Fruit fly (Drosophila melanogaster) whole organism, adult: ENCODE data around the gene dan.

Source experiments
- CG12768 ChIP-seq: fragments of 200-800 bp; sonication (Bioruptor generic); optimal IDR thresholded peaks from 2 replicates; lab custom pipeline; 2017; ENCODE audit warnings: missing biosample characterization, missing genetic modification characterization, mild to moderate bottlenecking, moderate library complexity, missing genetic modification reagents
- Hr96 ChIP-seq: fragments of 200-800 bp; sonication (Bioruptor generic); optimal IDR thresholded peaks from 2 replicates; lab custom pipeline; 2016; ENCODE audit warnings: missing biosample characterization, missing genetic modification characterization
- Mnt ChIP-seq: fragments of 200-800 bp; sonication (Bioruptor generic); optimal IDR thresholded peaks from 2 replicates; lab custom pipeline; 2016; ENCODE audit warnings: missing biosample characterization, mild to moderate bottlenecking, missing genetic modification characterization
- cic ChIP-seq: fragments of 200-800 bp; sonication (Bioruptor generic); optimal IDR thresholded peaks from 2 replicates; lab custom pipeline; 2017; ENCODE audit warnings: missing biosample characterization, mild to moderate bottlenecking, missing genetic modification characterization, moderate library complexity
- pad ChIP-seq: fragments of 200-800 bp; sonication (Bioruptor generic); optimal IDR thresholded peaks from 3 replicates; lab custom pipeline; 2017; ENCODE audit warnings: missing biosample characterization, missing genetic modification characterization, mild to moderate bottlenecking, moderate library complexity, missing genetic modification reagents
- tj ChIP-seq: fragments of 200-800 bp; sonication (Bioruptor generic); optimal IDR thresholded peaks from 3 replicates; lab custom pipeline; 2017; ENCODE audit warnings: missing biosample characterization, mild to moderate bottlenecking, missing genetic modification characterization, moderate library complexity
- toe ChIP-seq: fragments of 200-800 bp; sonication (Bioruptor generic); optimal IDR thresholded peaks from 2 replicates; lab custom pipeline; 2016; ENCODE audit warnings: missing biosample characterization, missing genetic modification characterization

dm6 chr3R:25199321-25199868, 15.2 kb downstream of the dan start, which contains the start of gene CG13654:
- TF ChIP-seq CG12768 (GFP tag; lab: Kevin White, UChicago), result no peak
- TF ChIP-seq cic (GFP tag; lab: Kevin White, UChicago), result no peak
- TF ChIP-seq toe (GFP tag; lab: Kevin White, UChicago), result no peak
- no peak for TF ChIP-seq Hr96 (GFP tag; lab: Kevin White, UChicago)
- no peak for TF ChIP-seq pad
- TF ChIP-seq tj (GFP tag; lab: Kevin White, UChicago), result no peak
- no peak for TF ChIP-seq Mnt (GFP tag; lab: Kevin White, UChicago)
